Fruit fly (Drosophila melanogaster) whole organism, wandering third instar larva: ENCODE data around the gene CG18598.
A peak's percentile ranks its signal among the peaks of the same experiment; 100 is the strongest.

Source experiments
- Abd-B ChIP-seq: fragments of >200 bp; optimal IDR thresholded peaks from 2 replicates; lab custom pipeline; 2017; ENCODE audit warnings: missing biosample characterization, missing genetic modification characterization
- CG32264 ChIP-seq: fragments of 200-800 bp; sonication (Bioruptor generic); optimal IDR thresholded peaks from 2 replicates; lab custom pipeline; 2016; ENCODE audit warnings: missing biosample characterization, missing genetic modification characterization
- CG9705 ChIP-seq: fragments of 200-800 bp; sonication (Bioruptor generic); optimal IDR thresholded peaks from 2 replicates; lab custom pipeline; 2018; ENCODE audit warnings: missing biosample characterization, mild to moderate bottlenecking, missing genetic modification characterization
- CrebA ChIP-seq: fragments of 200-800 bp; sonication (Bioruptor generic); optimal IDR thresholded peaks from 2 replicates; lab custom pipeline; 2016; ENCODE audit warnings: missing biosample characterization, mild to moderate bottlenecking, missing genetic modification characterization, borderline replicate concordance
- Dfd ChIP-seq: fragments of >200 bp; optimal IDR thresholded peaks from 2 replicates; lab custom pipeline; 2017; ENCODE audit warnings: missing biosample characterization, missing genetic modification characterization
- Dif ChIP-seq: fragments of 200-275, 200-300 bp; sonication (Bioruptor generic); optimal IDR thresholded peaks from 2 replicates; lab custom pipeline; 2018; ENCODE audit warnings: missing biosample characterization, missing genetic modification characterization; ENCODE audit not compliant: partially characterized antibody
- GATAd ChIP-seq: sonication (Bioruptor generic); optimal IDR thresholded peaks from 2 replicates; lab custom pipeline; 2016; ENCODE audit warnings: missing biosample characterization, missing genetic modification characterization
- HLH106 ChIP-seq: fragments of 200-800 bp; optimal IDR thresholded peaks from 3 replicates; lab custom pipeline; 2019; ENCODE audit warnings: missing biosample characterization, mild to moderate bottlenecking, missing genetic modification characterization, moderate library complexity
- Hnf4 ChIP-seq: fragments of 200-800 bp; sonication (Bioruptor generic); optimal IDR thresholded peaks from 2 replicates; lab custom pipeline; 2016; ENCODE audit warnings: missing biosample characterization, mild to moderate bottlenecking, missing genetic modification characterization
- Hr78 ChIP-seq: fragments of >200 bp; optimal IDR thresholded peaks from 2 replicates; lab custom pipeline; 2017; ENCODE audit warnings: missing biosample characterization, missing genetic modification characterization
- Hr83 ChIP-seq: fragments of 200-300 bp; sonication (Bioruptor generic); optimal IDR thresholded peaks from 2 replicates; lab custom pipeline; 2016; ENCODE audit warnings: missing biosample characterization, mild to moderate bottlenecking, missing genetic modification characterization, moderate library complexity; ENCODE audit not compliant: poor library complexity, severe bottlenecking
- Jra ChIP-seq: sonication (Bioruptor generic); optimal IDR thresholded peaks from 2 replicates; lab custom pipeline; 2016; ENCODE audit warnings: missing biosample characterization, missing genetic modification characterization
- Mio ChIP-seq: sonication (Bioruptor generic); optimal IDR thresholded peaks from 2 replicates; lab custom pipeline; 2016; ENCODE audit warnings: missing biosample characterization, missing genetic modification characterization
- Myc ChIP-seq: fragments of >200 bp; optimal IDR thresholded peaks from 2 replicates; lab custom pipeline; 2017
- N ChIP-seq: fragments of >200 bp; optimal IDR thresholded peaks from 2 replicates; lab custom pipeline; 2018; ENCODE audit warnings: missing biosample characterization, missing external identifiers, missing genetic modification characterization
- OdsH ChIP-seq: fragments of 200-800 bp; sonication (Bioruptor generic); optimal IDR thresholded peaks from 2 replicates; lab custom pipeline; 2016; ENCODE audit warnings: missing biosample characterization, mild to moderate bottlenecking, missing genetic modification characterization
- Rel ChIP-seq, 2 experiments: fragments of 200-800 bp; sonication (Bioruptor generic) in 1 of 2; optimal IDR thresholded peaks; 2 replicates in 1 of 2; 3 replicates in 1 of 2; lab custom pipeline; 2016 to 2019; ENCODE audit warnings: mild to moderate bottlenecking in 2 of 2, missing biosample characterization in 2 of 2, missing genetic modification characterization in 2 of 2, moderate library complexity in 1 of 2
- Sp1 ChIP-seq: fragments of 200-800 bp; sonication (Bioruptor generic); optimal IDR thresholded peaks from 3 replicates; lab custom pipeline; 2019; ENCODE audit warnings: missing biosample characterization, mild to moderate bottlenecking, missing genetic modification characterization, moderate library complexity
- Vsx2 ChIP-seq: fragments of 200-300, 225-300 bp; sonication (Bioruptor generic); optimal IDR thresholded peaks from 2 replicates; lab custom pipeline; 2018; ENCODE audit warnings: missing biosample characterization, missing genetic modification characterization; ENCODE audit not compliant: partially characterized antibody
- br ChIP-seq: fragments of 200-800 bp; sonication (Bioruptor generic); optimal IDR thresholded peaks from 2 replicates; lab custom pipeline; 2016; ENCODE audit warnings: missing biosample characterization, missing genetic modification characterization
- brk ChIP-seq: fragments of 200-800 bp; sonication (Bioruptor generic); optimal IDR thresholded peaks from 2 replicates; lab custom pipeline; 2016; ENCODE audit warnings: missing biosample characterization, mild to moderate bottlenecking, missing genetic modification characterization
- dl ChIP-seq, 2 experiments: fragments of 175-275, 200-275 bp in 1 of 2; fragments of 200-275 bp in 1 of 2; sonication (Bioruptor generic); optimal IDR thresholded peaks; lab custom pipeline; 2018; ENCODE audit warnings: mild to moderate bottlenecking in 2 of 2, missing biosample characterization in 2 of 2, missing genetic modification characterization in 2 of 2, moderate library complexity in 2 of 2; ENCODE audit not compliant: partially characterized antibody in 2 of 2, insufficient read depth in 1 of 2
- dmrt93B ChIP-seq: fragments of 200-800 bp; sonication (Bioruptor generic); optimal IDR thresholded peaks from 2 replicates; lab custom pipeline; 2018; ENCODE audit warnings: missing biosample characterization, mild to moderate bottlenecking, missing genetic modification characterization
- dsf ChIP-seq: sonication (Bioruptor generic); optimal IDR thresholded peaks from 2 replicates; lab custom pipeline; 2016; ENCODE audit warnings: missing biosample characterization, missing genetic modification characterization, borderline replicate concordance
- ey ChIP-seq: fragments of 200-800 bp; sonication (Bioruptor generic); optimal IDR thresholded peaks from 2 replicates; lab custom pipeline; 2016; ENCODE audit warnings: missing biosample characterization, missing genetic modification characterization
- foxo ChIP-seq, 2 experiments: fragments of 200-800 bp; sonication (Bioruptor generic); optimal IDR thresholded peaks; 2 replicates in 1 of 2; 3 replicates in 1 of 2; lab custom pipeline; 2016 to 2017; ENCODE audit warnings: missing biosample characterization in 2 of 2, missing genetic modification characterization in 2 of 2
- fru ChIP-seq: fragments of 200-800 bp; sonication (Bioruptor generic); optimal IDR thresholded peaks from 3 replicates; lab custom pipeline; 2016; ENCODE audit warnings: missing biosample characterization, mild to moderate bottlenecking, missing genetic modification characterization
- h ChIP-seq: fragments of 200-800 bp; sonication (Bioruptor generic); optimal IDR thresholded peaks from 3 replicates; lab custom pipeline; 2016; ENCODE audit warnings: missing biosample characterization, mild to moderate bottlenecking, missing genetic modification characterization
- jim ChIP-seq: fragments of 175-275, 200-325 bp; sonication (Bioruptor generic); optimal IDR thresholded peaks from 2 replicates; lab custom pipeline; 2016; ENCODE audit warnings: missing biosample characterization, mild to moderate bottlenecking, missing genetic modification characterization
- lola ChIP-seq: fragments of >200 bp; optimal IDR thresholded peaks from 2 replicates; lab custom pipeline; 2017; ENCODE audit warnings: missing biosample characterization, missing genetic modification characterization
- pan ChIP-seq: fragments of >200 bp; optimal IDR thresholded peaks from 2 replicates; lab custom pipeline; 2017
- psq ChIP-seq: fragments of 200-800 bp; sonication (Bioruptor generic); optimal IDR thresholded peaks from 3 replicates; lab custom pipeline; 2017; ENCODE audit warnings: missing biosample characterization, mild to moderate bottlenecking, missing genetic modification characterization, moderate library complexity
- rgr ChIP-seq: fragments of 200-800 bp; sonication (Bioruptor generic); optimal IDR thresholded peaks from 3 replicates; lab custom pipeline; 2016; ENCODE audit warnings: missing biosample characterization, mild to moderate bottlenecking, missing genetic modification characterization
- sage ChIP-seq: fragments of 200-800 bp; sonication (Bioruptor generic); optimal IDR thresholded peaks from 2 replicates; lab custom pipeline; 2016; ENCODE audit warnings: missing biosample characterization, mild to moderate bottlenecking, missing genetic modification characterization
- sv ChIP-seq: fragments of 200-800 bp; sonication (Bioruptor generic); optimal IDR thresholded peaks from 3 replicates; lab custom pipeline; 2016; ENCODE audit warnings: missing biosample characterization, missing genetic modification characterization
- tai ChIP-seq: sonication (Bioruptor generic); optimal IDR thresholded peaks from 2 replicates; lab custom pipeline; 2016; ENCODE audit warnings: missing biosample characterization, missing genetic modification characterization
- usp ChIP-seq: fragments of >200 bp; optimal IDR thresholded peaks from 2 replicates; lab custom pipeline; 2017; ENCODE audit warnings: missing biosample characterization, missing genetic modification characterization
- woc ChIP-seq: sonication (Bioruptor generic); optimal IDR thresholded peaks from 2 replicates; lab custom pipeline; 2016; ENCODE audit warnings: missing biosample characterization, mild to moderate bottlenecking, missing genetic modification characterization

Gene CG18598

dm6 chr3R:18269744-18270348 is 18.9 kb downstream of the CG18598 start:
- TF ChIP-seq h (GFP tag; lab: Kevin White, UChicago) (no peak), sv (GFP tag; lab: Kevin White, UChicago) (no peak), Dfd (peak; percentile 89), foxo (GFP tag; optimal IDR thresholded peaks at IDR 0.05; lab: Kevin White, UChicago) (no peak), Rel (GFP tag; optimal IDR thresholded peaks at IDR 0.05; lab: Kevin White, UChicago) (no peak), Rel (tag; optimal IDR thresholded peaks at IDR 0.05; lab: Kevin White, UChicago) (no peak), brk (GFP tag; lab: Kevin White, UChicago) (no peak)

- TF ChIP-seq dsf (GFP tag; lab: Kevin White, UChicago) (no peak), br (GFP tag; lab: Kevin White, UChicago) (peak; percentile 47), foxo (GFP tag; optimal IDR thresholded peaks at IDR 0.05; lab: Kevin White, UChicago) (peak in 1 of 2 experiments; percentile 36), fru (GFP tag; lab: Kevin White, UChicago) (peak; percentile 39), Myc (peak; percentile 13), usp (GFP tag; lab: Kevin White, UChicago) (no peak), CG9705 (GFP tag; lab: Kevin White, UChicago) (peak; percentile 17), Jra (peak; percentile 69), Rel (GFP tag; optimal IDR thresholded peaks at IDR 0.05; lab: Kevin White, UChicago) (no peak), Rel (tag; optimal IDR thresholded peaks at IDR 0.05; lab: Kevin White, UChicago) (no peak), ey (GFP tag; lab: Kevin White, UChicago) (peak; percentile 16), sv (GFP tag; lab: Kevin White, UChicago) (peak; percentile 42), pan (lab: Kevin White, UChicago) (no peak)
These were observed 23.6 kb downstream of the CG18598 start, which contains the start of the genes Vps39 and eIF1A for dm6 chr3R:18274328-18275098. TSS of gene Vps39 (minus strand) at chr3R:18274446. TSS of gene eIF1A (plus strand) at chr3R:18274665.

dm6 chr3R:18275113-18275782 is 24.3 kb downstream of the CG18598 start:
- TF ChIP-seq sv (GFP tag; lab: Kevin White, UChicago) (no peak), Mio (GFP tag; lab: Kevin White, UChicago) (no peak), usp (GFP tag; lab: Kevin White, UChicago) (no peak), Rel (GFP tag; optimal IDR thresholded peaks at IDR 0.05; lab: Kevin White, UChicago) (peak; percentile 35), Rel (tag; optimal IDR thresholded peaks at IDR 0.05; lab: Kevin White, UChicago) (peak; percentile 96), N (GFP tag; lab: Kevin White, UChicago) (no peak), tai (no peak), Hr78 (GFP tag; lab: Kevin White, UChicago) (no peak), CG32264 (GFP tag; lab: Kevin White, UChicago) (no peak), br (GFP tag; lab: Kevin White, UChicago) (no peak), h (GFP tag; lab: Kevin White, UChicago) (no peak), dsf (GFP tag; lab: Kevin White, UChicago) (no peak), psq (GFP tag; lab: Kevin White, UChicago) (peak; percentile 38), CrebA (GFP tag; lab: Kevin White, UChicago) (no peak), Myc (no peak), ey (GFP tag; lab: Kevin White, UChicago) (no peak), foxo (GFP tag; optimal IDR thresholded peaks at IDR 0.05; lab: Kevin White, UChicago) (peak in 1 of 2 experiments; percentile 42), Abd-B (GFP tag; lab: Kevin White, UChicago) (no peak), dl (GFP tag; optimal IDR thresholded peaks at IDR 0.05; lab: Kevin White, UChicago; ENCODE audit: insufficient read depth in 1 of 2, partially characterized antibody in 2 of 2) (peak; percentile 79 to 92), CG9705 (GFP tag; lab: Kevin White, UChicago) (no peak), sage (GFP tag; lab: Kevin White, UChicago) (peak; percentile 30), lola (GFP tag; lab: Kevin White, UChicago) (no peak), rgr (GFP tag; lab: Kevin White, UChicago) (peak; percentile 10), GATAd (no peak), fru (GFP tag; lab: Kevin White, UChicago) (no peak), Hr83 (GFP tag; lab: Kevin White, UChicago) (no peak), woc (no peak), Dif (GFP tag; lab: Kevin White, UChicago) (peak; percentile 92), Vsx2 (GFP tag; lab: Kevin White, UChicago) (no peak), OdsH (GFP tag; lab: Kevin White, UChicago) (no peak), jim (no peak), brk (GFP tag; lab: Kevin White, UChicago) (no peak), Hnf4 (GFP tag; lab: Kevin White, UChicago) (no peak), Dfd (no peak), dmrt93B (GFP tag; lab: Kevin White, UChicago) (no peak), Jra (no peak), HLH106 (peak; percentile 19), pan (lab: Kevin White, UChicago) (no peak), Sp1 (GFP tag; lab: Kevin White, UChicago) (no peak)
